Worm (Caenorhabditis elegans) whole organism, young adult: ENCODE measurements around the gene sgo-1.
A peak's percentile ranks its signal among the peaks of the same experiment; 100 is the strongest.

ENCODE experiments used
- B0336.3 ChIP-seq: fragments of 200-800 bp; sonication (Bioruptor generic); IDR thresholded peaks from 2 replicates; pipeline ENCODE4 v1.3.6; 2022; ENCODE audit warnings: missing genetic modification characterization, missing compliant biosample characterization
- C17E4.6 ChIP-seq: fragments of 200-800 bp; sonication (Bioruptor generic); IDR thresholded peaks from 2 replicates; pipeline ENCODE4 v1.3.6; 2022; ENCODE audit warnings: missing genetic modification reagents, missing genetic modification characterization, missing compliant biosample characterization
- F33H1.4 ChIP-seq: fragments of 200-800 bp; sonication (Bioruptor generic); IDR thresholded peaks from 2 replicates; pipeline ENCODE4 v1.3.6; 2022; ENCODE audit warnings: missing genetic modification reagents, missing genetic modification characterization, missing compliant biosample characterization
- Y53G8AR.9 ChIP-seq: fragments of 200-800 bp; sonication (Bioruptor generic); conservative IDR thresholded peaks from 2 replicates; pipeline ENCODE4 v1.3.6; 2022; ENCODE audit warnings: missing genetic modification reagents, missing genetic modification characterization, missing compliant biosample characterization
- Y56A3A.18 ChIP-seq: fragments of 200-800 bp; sonication (Bioruptor generic); IDR thresholded peaks from 2 replicates; pipeline ENCODE4 v1.3.6; 2022; ENCODE audit warnings: missing genetic modification reagents, missing genetic modification characterization, missing compliant biosample characterization
- Y95B8A.8 ChIP-seq: fragments of 200-800 bp; sonication (Bioruptor generic); IDR thresholded peaks from 2 replicates; pipeline ENCODE4 v1.3.6; 2022; ENCODE audit warnings: missing genetic modification reagents, missing genetic modification characterization, missing compliant biosample characterization
- ZK185.1 ChIP-seq: sonication (generic microtip); optimal IDR thresholded peaks from 2 replicates; lab custom pipeline; 2016; ENCODE audit warnings: mild to moderate bottlenecking, missing genetic modification characterization, missing compliant biosample characterization; ENCODE audit not compliant: poor library complexity, severe bottlenecking
- atf-7 ChIP-seq: sonication (generic microtip); optimal IDR thresholded peaks from 2 replicates; lab custom pipeline; 2017; ENCODE audit warnings: mild to moderate bottlenecking, missing genetic modification characterization, missing compliant biosample characterization
- athp-1 ChIP-seq: sonication (generic microtip); optimal IDR thresholded peaks from 2 replicates; lab custom pipeline; 2017; ENCODE audit warnings: mild to moderate bottlenecking, missing genetic modification characterization, missing compliant biosample characterization
- attf-6 ChIP-seq: fragments of 200-800 bp; sonication (Bioruptor generic); IDR thresholded peaks from 2 replicates; pipeline ENCODE4 v1.3.6; 2022; ENCODE audit warnings: missing genetic modification reagents, missing genetic modification characterization, missing compliant biosample characterization
- cebp-1 ChIP-seq, 2 experiments: fragments of 200-800 bp in 1 of 2; sonication (Bioruptor generic) in 1 of 2; sonication (generic microtip) in 1 of 2; IDR thresholded peaks in 1 of 2; optimal IDR thresholded peaks in 1 of 2; 2 replicates each; pipeline versions ENCODE4 v1.3.6 to Lab custom; 2017 to 2022; ENCODE audit warnings: missing compliant biosample characterization in 2 of 2, missing genetic modification characterization in 2 of 2, mild to moderate bottlenecking in 1 of 2, missing genetic modification reagents in 1 of 2, moderate library complexity in 1 of 2
- efl-1 ChIP-seq: fragments of 150-350 bp; optimal IDR thresholded peaks from 2 replicates; lab custom pipeline; 2014; ENCODE audit warnings: missing biosample characterization, missing genetic modification reagents, missing genetic modification characterization
- egrh-3 ChIP-seq: fragments of 200-800 bp; sonication (Bioruptor generic); IDR thresholded peaks from 2 replicates; pipeline ENCODE4 v1.3.6; 2022; ENCODE audit warnings: missing genetic modification reagents, missing genetic modification characterization, missing compliant biosample characterization
- ekl-4 ChIP-seq: fragments of 200-800 bp; sonication (Bioruptor generic); IDR thresholded peaks from 2 replicates; pipeline ENCODE4 v1.3.6; 2022; ENCODE audit warnings: missing genetic modification reagents, missing genetic modification characterization, missing compliant biosample characterization
- hlh-26 ChIP-seq: fragments of 200-800 bp; sonication (Bioruptor generic); conservative IDR thresholded peaks from 2 replicates; pipeline ENCODE4 v1.3.6; 2022; ENCODE audit warnings: missing genetic modification reagents, missing genetic modification characterization, missing compliant biosample characterization
- hrde-1 ChIP-seq: sonication (generic microtip); optimal IDR thresholded peaks from 2 replicates; lab custom pipeline; 2016; ENCODE audit warnings: missing genetic modification characterization, mild to moderate bottlenecking, missing compliant biosample characterization, moderate library complexity, missing genotype, missing genetic modification reagents, borderline replicate concordance
- lin-40 ChIP-seq: sonication (generic microtip); optimal IDR thresholded peaks from 2 replicates; lab custom pipeline; 2016; ENCODE audit warnings: missing genetic modification characterization, mild to moderate bottlenecking, missing compliant biosample characterization, missing genotype, missing genetic modification reagents
- lsl-1 ChIP-seq: fragments of 200-800 bp; sonication (Bioruptor generic); optimal IDR thresholded peaks from 2 replicates; lab custom pipeline; 2018; ENCODE audit warnings: mild to moderate bottlenecking, missing genetic modification characterization, moderate library complexity, missing compliant biosample characterization
- madf-6 ChIP-seq: fragments of 200-800 bp; sonication (Bioruptor generic); IDR thresholded peaks from 2 replicates; pipeline ENCODE4 v1.3.6; 2022; ENCODE audit warnings: missing genetic modification reagents, missing genetic modification characterization, missing compliant biosample characterization
- mxl-1 ChIP-seq: sonication (generic microtip); optimal IDR thresholded peaks from 2 replicates; lab custom pipeline; 2016; ENCODE audit warnings: missing genetic modification characterization, missing compliant biosample characterization
- nfyb-1 ChIP-seq: fragments of 200-800 bp; sonication (Bioruptor generic); IDR thresholded peaks from 2 replicates; pipeline ENCODE4 v1.3.6; 2022; ENCODE audit warnings: missing genetic modification reagents, missing genetic modification characterization, missing compliant biosample characterization
- nhr-80 ChIP-seq: sonication (generic microtip); optimal IDR thresholded peaks from 2 replicates; lab custom pipeline; 2016; ENCODE audit warnings: missing genetic modification characterization, missing compliant biosample characterization
- snpc-1.1 ChIP-seq: sonication (generic microtip); optimal IDR thresholded peaks from 2 replicates; lab custom pipeline; 2017; ENCODE audit warnings: missing genetic modification characterization, mild to moderate bottlenecking, missing compliant biosample characterization, antibody characterized with exemption, moderate library complexity, missing genotype, missing genetic modification reagents; ENCODE audit not compliant: insufficient read depth
- snpc-1.3 ChIP-seq: sonication (generic microtip); optimal IDR thresholded peaks from 2 replicates; lab custom pipeline; 2017; ENCODE audit warnings: missing genetic modification characterization, mild to moderate bottlenecking, missing compliant biosample characterization, antibody characterized with exemption, moderate library complexity, missing genotype, missing genetic modification reagents; ENCODE audit not compliant: insufficient read depth
- snpc-3.4 ChIP-seq: sonication (generic microtip); optimal IDR thresholded peaks from 2 replicates; lab custom pipeline; 2017; ENCODE audit warnings: missing genetic modification characterization, mild to moderate bottlenecking, missing compliant biosample characterization, antibody characterized with exemption, moderate library complexity, missing genotype, missing genetic modification reagents
- snpc-4 ChIP-seq, 5 experiments: fragments of 150-350 bp in 1 of 5; sonication (generic microtip) in 4 of 5; optimal IDR thresholded peaks; 2 replicates each; lab custom pipeline; 2014 to 2018; ENCODE audit warnings: missing genetic modification characterization in 5 of 5, missing biosample characterization in 3 of 5, antibody characterized with exemption in 2 of 5, mild to moderate bottlenecking in 2 of 5, missing compliant biosample characterization in 2 of 5, missing genotype in 2 of 5, moderate library complexity in 2 of 5, missing genetic modification reagents in 1 of 5
- sptf-2 ChIP-seq: fragments of 200-800 bp; sonication (Bioruptor generic); optimal IDR thresholded peaks from 2 replicates; lab custom pipeline; 2018; ENCODE audit warnings: mild to moderate bottlenecking, missing genetic modification characterization, missing compliant biosample characterization
- tlf-1 ChIP-seq: fragments of 200-800 bp; sonication (Bioruptor generic); optimal IDR thresholded peaks from 2 replicates; lab custom pipeline; 2018; ENCODE audit warnings: mild to moderate bottlenecking, missing genetic modification characterization, missing compliant biosample characterization
- unc-130 ChIP-seq: sonication (generic microtip); optimal IDR thresholded peaks from 2 replicates; lab custom pipeline; 2016; ENCODE audit warnings: missing genetic modification reagents, missing genetic modification characterization, missing compliant biosample characterization
- ztf-22 ChIP-seq: fragments of 200-800 bp; sonication (Bioruptor generic); optimal IDR thresholded peaks from 2 replicates; lab custom pipeline; 2018; ENCODE audit warnings: mild to moderate bottlenecking, missing genetic modification characterization, moderate library complexity, missing compliant biosample characterization

sgo-1 gene

ce11 chrIV:7800338-7800737 is 4.1 kb upstream of the sgo-1 start (continued):
- TF ChIP-seq B0336.3 (GFP tag; lab: Robert Waterston, UW) (peak; percentile 69; the same call in 1 of the 2 replicates), hlh-26 (GFP tag; lab: Robert Waterston, UW) (no peak), efl-1 (GFP tag; lab: Kevin White, UChicago) (peak; percentile 41), Y56A3A.18 (0 out of 2 replicates have a peak, but pooled peaks have one; percentile 47), hrde-1 (tag; lab: Kevin White, UChicago) (peak; percentile 94), attf-6 (GFP tag; lab: Robert Waterston, UW) (peak; percentile 82), mxl-1 (tag; lab: Kevin White, UChicago) (no peak), madf-6 (GFP tag; lab: Robert Waterston, UW) (peak; percentile 82), lsl-1 (GFP tag; lab: Kevin White, UChicago) (peak; percentile 3), tlf-1 (peak; percentile 43), snpc-4 (GFP tag; optimal IDR thresholded peaks at IDR 0.05; lab: Kevin White, UChicago) (peak; percentile 39), snpc-4 (tag; optimal IDR thresholded peaks at IDR 0.05; lab: Kevin White, UChicago) (peak in 2 of 4 experiments; percentile 21 to 42), C17E4.6 (GFP tag; lab: Robert Waterston, UW) (peak; percentile 74), snpc-1.1 (tag; lab: Kevin White, UChicago) (peak; percentile 52), F33H1.4 (GFP tag; lab: Robert Waterston, UW) (no peak; the same call in 1 of the 2 replicates), athp-1 (tag; lab: Kevin White, UChicago) (peak; percentile 80), Y95B8A.8 (GFP tag; lab: Robert Waterston, UW) (no peak), egrh-3 (GFP tag; lab: Robert Waterston, UW) (no peak), unc-130 (GFP tag; lab: Kevin White, UChicago) (peak; percentile 63), snpc-3.4 (tag; lab: Kevin White, UChicago) (peak; percentile 45), nfyb-1 (GFP tag; lab: Robert Waterston, UW) (no peak), Y53G8AR.9 (GFP tag; lab: Robert Waterston, UW) (peak; percentile 86), lin-40 (no peak), ekl-4 (GFP tag; lab: Robert Waterston, UW) (peak; percentile 82), snpc-1.3 (peak; percentile 41), sptf-2 (GFP tag; lab: Kevin White, UChicago) (no peak)
- TF ChIP-seq, all 124 proteins: peak for 28

DNA sequence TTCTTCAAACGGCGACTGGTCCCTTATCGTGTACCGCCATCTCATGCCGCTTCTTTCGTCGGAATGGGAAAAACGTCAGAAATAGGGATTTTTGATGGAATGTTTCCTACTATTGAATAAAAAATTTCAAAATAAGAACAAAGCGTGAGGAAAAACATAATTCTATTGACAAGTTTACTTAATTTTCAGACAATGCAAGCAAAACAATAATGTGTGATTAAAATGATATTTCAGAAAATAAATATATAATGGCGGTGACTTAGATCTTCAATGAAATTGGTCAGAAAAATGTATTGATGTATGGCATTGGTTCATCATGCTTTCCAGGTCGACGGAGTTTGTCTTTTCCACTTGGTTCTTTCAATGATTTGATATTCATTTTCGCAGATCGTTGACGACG is 1.6 kb downstream of the sgo-1 start, which contains the start of gene ntp-1:
Gene ntp-1, minus strand, starts transcription at position 101 of the 400 bp plus-strand sequence.
- no peak for TF ChIP-seq efl-1 (GFP tag; lab: Kevin White, UChicago)
- TF ChIP-seq ztf-22 (GFP tag; lab: Kevin White, UChicago): no peak

ce11 chrIV:7791821-7792446 is 4.3 kb downstream of the sgo-1 start, which contains the start of gene C33H5.13:
C33H5.13 (minus strand) TSS chrIV:7792263.
- no peak for TF ChIP-seq atf-7 (tag; lab: Kevin White, UChicago)
- peak; percentile 12 for TF ChIP-seq ZK185.1 (tag; lab: Kevin White, UChicago)
- TF ChIP-seq cebp-1 (GFP tag; IDR thresholded peaks at IDR 0.05; lab: Robert Waterston, UW): no peak
- peak; percentile 28 for TF ChIP-seq cebp-1 (tag; optimal IDR thresholded peaks at IDR 0.05; lab: Kevin White, UChicago)
- TF ChIP-seq Y53G8AR.9 (GFP tag; lab: Robert Waterston, UW): 0 out of 2 replicates have a peak, but pooled peaks have one; percentile 60
- TF ChIP-seq nhr-80 (tag; lab: Kevin White, UChicago): peak; percentile 66
